Worm (Caenorhabditis elegans) whole organism, young adult: ENCODE measurements around the gene noca-1.

Experiments
- B0019.2 ChIP-seq: fragments of 200-800 bp; sonication (Bioruptor generic); conservative IDR thresholded peaks from 2 replicates; pipeline ENCODE4 v1.3.6; 2022; ENCODE audit warnings: missing genetic modification reagents, missing genetic modification characterization, missing compliant biosample characterization
- B0336.3 ChIP-seq: fragments of 200-800 bp; sonication (Bioruptor generic); IDR thresholded peaks from 2 replicates; pipeline ENCODE4 v1.3.6; 2022; ENCODE audit warnings: missing genetic modification characterization, missing compliant biosample characterization
- D2030.7 ChIP-seq: fragments of 200-800 bp; sonication (Bioruptor generic); IDR thresholded peaks from 2 replicates; pipeline ENCODE4 v1.3.6; 2022; ENCODE audit warnings: missing genetic modification reagents, missing genetic modification characterization, missing compliant biosample characterization
- F22D6.2 ChIP-seq: sonication (generic microtip); optimal IDR thresholded peaks from 2 replicates; lab custom pipeline; 2016; ENCODE audit warnings: mild to moderate bottlenecking, missing genetic modification characterization, missing compliant biosample characterization
- F37B4.10 ChIP-seq: fragments of 200-800 bp; sonication (Bioruptor generic); IDR thresholded peaks from 2 replicates; pipeline ENCODE4 v1.3.6; 2022; ENCODE audit warnings: missing genetic modification characterization, missing compliant biosample characterization
- F39B2.1 ChIP-seq: fragments of 200-800 bp; sonication (Bioruptor generic); IDR thresholded peaks from 2 replicates; pipeline ENCODE4 v1.3.6; 2022; ENCODE audit warnings: missing genetic modification reagents, missing genetic modification characterization, missing compliant biosample characterization
- F49E8.2 ChIP-seq: sonication (generic microtip); optimal IDR thresholded peaks from 3 replicates; lab custom pipeline; 2017; ENCODE audit warnings: missing genetic modification characterization, mild to moderate bottlenecking, missing compliant biosample characterization, antibody characterized with exemption, moderate library complexity; ENCODE audit not compliant: insufficient read depth
- F57A8.1 ChIP-seq: fragments of 200-800 bp; sonication (Bioruptor generic); optimal IDR thresholded peaks from 2 replicates; lab custom pipeline; 2018; ENCODE audit warnings: mild to moderate bottlenecking, missing genetic modification characterization, moderate library complexity, missing compliant biosample characterization
- F57C9.4 ChIP-seq: sonication (generic microtip); optimal IDR thresholded peaks from 2 replicates; lab custom pipeline; 2017; ENCODE audit warnings: mild to moderate bottlenecking, missing genetic modification characterization, missing compliant biosample characterization
- T07F8.4 ChIP-seq: sonication (generic microtip); optimal IDR thresholded peaks from 2 replicates; lab custom pipeline; 2016; ENCODE audit warnings: mild to moderate bottlenecking, missing genetic modification characterization, moderate library complexity, missing compliant biosample characterization
- Y53G8AR.9 ChIP-seq: fragments of 200-800 bp; sonication (Bioruptor generic); conservative IDR thresholded peaks from 2 replicates; pipeline ENCODE4 v1.3.6; 2022; ENCODE audit warnings: missing genetic modification reagents, missing genetic modification characterization, missing compliant biosample characterization
- atf-7 ChIP-seq: sonication (generic microtip); optimal IDR thresholded peaks from 2 replicates; lab custom pipeline; 2017; ENCODE audit warnings: mild to moderate bottlenecking, missing genetic modification characterization, missing compliant biosample characterization
- athp-1 ChIP-seq: sonication (generic microtip); optimal IDR thresholded peaks from 2 replicates; lab custom pipeline; 2017; ENCODE audit warnings: mild to moderate bottlenecking, missing genetic modification characterization, missing compliant biosample characterization
- attf-5 ChIP-seq: fragments of 200-800 bp; sonication (Bioruptor generic); optimal IDR thresholded peaks from 2 replicates; lab custom pipeline; 2018; ENCODE audit warnings: mild to moderate bottlenecking, missing genetic modification characterization, missing compliant biosample characterization
- attf-6 ChIP-seq: fragments of 200-800 bp; sonication (Bioruptor generic); IDR thresholded peaks from 2 replicates; pipeline ENCODE4 v1.3.6; 2022; ENCODE audit warnings: missing genetic modification reagents, missing genetic modification characterization, missing compliant biosample characterization
- bed-1 ChIP-seq: fragments of 200-800 bp; sonication (Bioruptor generic); IDR thresholded peaks from 2 replicates; pipeline ENCODE4 v1.3.6; 2022; ENCODE audit warnings: missing genetic modification reagents, missing genetic modification characterization, missing compliant biosample characterization
- bed-2 ChIP-seq: fragments of 200-800 bp; sonication (Bioruptor generic); IDR thresholded peaks from 2 replicates; pipeline ENCODE4 v1.3.6; 2022; ENCODE audit warnings: missing genetic modification reagents, missing genetic modification characterization, missing compliant biosample characterization
- ccch-3 ChIP-seq: fragments of 200-800 bp; sonication (Bioruptor generic); optimal IDR thresholded peaks from 2 replicates; lab custom pipeline; 2018; ENCODE audit warnings: mild to moderate bottlenecking, missing genetic modification characterization, missing compliant biosample characterization
- cebp-2 ChIP-seq: fragments of 200-800 bp; sonication (Bioruptor generic); IDR thresholded peaks from 2 replicates; pipeline ENCODE4 v1.3.6; 2022; ENCODE audit warnings: missing genetic modification characterization, missing compliant biosample characterization
- ceh-40 ChIP-seq: fragments of 200-800 bp; sonication (Bioruptor generic); IDR thresholded peaks from 2 replicates; pipeline ENCODE4 v1.3.6; 2022; ENCODE audit warnings: missing genetic modification characterization, missing compliant biosample characterization
- ceh-58 ChIP-seq: fragments of 200-800 bp; sonication (Bioruptor generic); IDR thresholded peaks from 2 replicates; pipeline ENCODE4 v1.3.6; 2022; ENCODE audit warnings: missing genetic modification characterization, missing compliant biosample characterization
- ceh-91 ChIP-seq: fragments of 200-800 bp; sonication (Bioruptor generic); IDR thresholded peaks from 2 replicates; pipeline ENCODE4 v1.3.6; 2022; ENCODE audit warnings: missing genetic modification reagents, missing genetic modification characterization, missing compliant biosample characterization
- die-1 ChIP-seq: sonication (generic microtip); optimal IDR thresholded peaks from 2 replicates; lab custom pipeline; 2016; ENCODE audit warnings: missing genotype, mild to moderate bottlenecking, missing genetic modification characterization, missing compliant biosample characterization
- dpff-1 ChIP-seq: sonication (generic microtip); optimal IDR thresholded peaks from 2 replicates; lab custom pipeline; 2017; ENCODE audit warnings: mild to moderate bottlenecking, missing genetic modification characterization, missing compliant biosample characterization
- dpl-1 ChIP-seq: fragments of 150-350 bp; optimal IDR thresholded peaks from 2 replicates; lab custom pipeline; 2014; ENCODE audit warnings: missing biosample characterization, missing genetic modification reagents, missing genetic modification characterization
- efl-1 ChIP-seq: fragments of 150-350 bp; optimal IDR thresholded peaks from 2 replicates; lab custom pipeline; 2014; ENCODE audit warnings: missing biosample characterization, missing genetic modification reagents, missing genetic modification characterization
- hlh-12 ChIP-seq: sonication (generic microtip); optimal IDR thresholded peaks from 2 replicates; lab custom pipeline; 2016; ENCODE audit warnings: missing genetic modification characterization, missing compliant biosample characterization
- hmg-1.2 ChIP-seq: fragments of 200-800 bp; sonication (Bioruptor generic); IDR thresholded peaks from 2 replicates; pipeline ENCODE4 v1.3.6; 2022; ENCODE audit warnings: missing genetic modification reagents, missing genetic modification characterization, missing compliant biosample characterization
- hrde-1 ChIP-seq: sonication (generic microtip); optimal IDR thresholded peaks from 2 replicates; lab custom pipeline; 2016; ENCODE audit warnings: missing genetic modification characterization, mild to moderate bottlenecking, missing compliant biosample characterization, moderate library complexity, missing genotype, missing genetic modification reagents, borderline replicate concordance
- let-526 ChIP-seq: fragments of 200-800 bp; sonication (Bioruptor generic); IDR thresholded peaks from 2 replicates; pipeline ENCODE4 v1.3.6; 2022; ENCODE audit warnings: missing genetic modification reagents, missing genetic modification characterization, missing compliant biosample characterization
- lsl-1 ChIP-seq: fragments of 200-800 bp; sonication (Bioruptor generic); optimal IDR thresholded peaks from 2 replicates; lab custom pipeline; 2018; ENCODE audit warnings: mild to moderate bottlenecking, missing genetic modification characterization, moderate library complexity, missing compliant biosample characterization
- madf-10 ChIP-seq: sonication (generic microtip); optimal IDR thresholded peaks from 2 replicates; lab custom pipeline; 2016; ENCODE audit warnings: mild to moderate bottlenecking, missing genetic modification characterization, missing compliant biosample characterization
- madf-8 ChIP-seq: fragments of 200-800 bp; sonication (Bioruptor generic); conservative IDR thresholded peaks from 2 replicates; pipeline ENCODE4 v1.3.6; 2022; ENCODE audit warnings: missing genetic modification reagents, missing genetic modification characterization, missing compliant biosample characterization
- mcd-1 ChIP-seq: fragments of 200-800 bp; sonication (Bioruptor generic); IDR thresholded peaks from 2 replicates; pipeline ENCODE4 v1.3.6; 2022; ENCODE audit warnings: missing genetic modification reagents, missing genetic modification characterization, missing compliant biosample characterization
- nhr-80 ChIP-seq: sonication (generic microtip); optimal IDR thresholded peaks from 2 replicates; lab custom pipeline; 2016; ENCODE audit warnings: missing genetic modification characterization, missing compliant biosample characterization
- rpc-1 ChIP-seq, 2 experiments: fragments of 150-350 bp in 1 of 2; sonication (generic microtip) in 1 of 2; optimal IDR thresholded peaks; 2 replicates each; lab custom pipeline; 2014 to 2018; ENCODE audit warnings: missing biosample characterization in 1 of 2, missing genetic modification characterization in 1 of 2, missing genetic modification reagents in 1 of 2, missing genotype in 1 of 2
- snpc-1.1 ChIP-seq: sonication (generic microtip); optimal IDR thresholded peaks from 2 replicates; lab custom pipeline; 2017; ENCODE audit warnings: missing genetic modification characterization, mild to moderate bottlenecking, missing compliant biosample characterization, antibody characterized with exemption, moderate library complexity, missing genotype, missing genetic modification reagents; ENCODE audit not compliant: insufficient read depth
- snpc-1.3 ChIP-seq: sonication (generic microtip); optimal IDR thresholded peaks from 2 replicates; lab custom pipeline; 2017; ENCODE audit warnings: missing genetic modification characterization, mild to moderate bottlenecking, missing compliant biosample characterization, antibody characterized with exemption, moderate library complexity, missing genotype, missing genetic modification reagents; ENCODE audit not compliant: insufficient read depth
- snpc-3.4 ChIP-seq: sonication (generic microtip); optimal IDR thresholded peaks from 2 replicates; lab custom pipeline; 2017; ENCODE audit warnings: missing genetic modification characterization, mild to moderate bottlenecking, missing compliant biosample characterization, antibody characterized with exemption, moderate library complexity, missing genotype, missing genetic modification reagents
- snpc-4 ChIP-seq, 5 experiments: fragments of 150-350 bp in 1 of 5; sonication (generic microtip) in 4 of 5; optimal IDR thresholded peaks; 2 replicates each; lab custom pipeline; 2014 to 2018; ENCODE audit warnings: missing genetic modification characterization in 5 of 5, missing biosample characterization in 3 of 5, antibody characterized with exemption in 2 of 5, mild to moderate bottlenecking in 2 of 5, missing compliant biosample characterization in 2 of 5, missing genotype in 2 of 5, moderate library complexity in 2 of 5, missing genetic modification reagents in 1 of 5
- somi-1 ChIP-seq: fragments of 200-800 bp; sonication (Bioruptor generic); optimal IDR thresholded peaks from 2 replicates; lab custom pipeline; 2018; ENCODE audit warnings: mild to moderate bottlenecking, missing genetic modification characterization, missing compliant biosample characterization
- sptf-2 ChIP-seq: fragments of 200-800 bp; sonication (Bioruptor generic); optimal IDR thresholded peaks from 2 replicates; lab custom pipeline; 2018; ENCODE audit warnings: mild to moderate bottlenecking, missing genetic modification characterization, missing compliant biosample characterization
- tbx-9 ChIP-seq: sonication (generic microtip); optimal IDR thresholded peaks from 2 replicates; lab custom pipeline; 2016; ENCODE audit warnings: borderline replicate concordance, missing genetic modification characterization, inconsistent platforms, missing compliant biosample characterization
- unc-130 ChIP-seq: sonication (generic microtip); optimal IDR thresholded peaks from 2 replicates; lab custom pipeline; 2016; ENCODE audit warnings: missing genetic modification reagents, missing genetic modification characterization, missing compliant biosample characterization
- xnd-1 ChIP-seq: sonication (generic microtip); optimal IDR thresholded peaks from 2 replicates; lab custom pipeline; 2016; ENCODE audit warnings: missing genotype, missing genetic modification reagents, missing genetic modification characterization, missing compliant biosample characterization
- zim-3 ChIP-seq: sonication (generic microtip); optimal IDR thresholded peaks from 2 replicates; lab custom pipeline; 2017; ENCODE audit warnings: mild to moderate bottlenecking, missing genetic modification characterization, moderate library complexity, missing compliant biosample characterization
- ztf-28 ChIP-seq: fragments of 200-800 bp; sonication (Bioruptor generic); IDR thresholded peaks from 2 replicates; pipeline ENCODE4 v1.3.6; 2022; ENCODE audit warnings: missing genetic modification reagents, missing genetic modification characterization, missing compliant biosample characterization
- ztf-3 ChIP-seq: fragments of 200-800 bp; sonication (Bioruptor generic); optimal IDR thresholded peaks from 2 replicates; lab custom pipeline; 2018; ENCODE audit warnings: mild to moderate bottlenecking, missing genetic modification characterization, missing compliant biosample characterization

Gene noca-1

DNA sequence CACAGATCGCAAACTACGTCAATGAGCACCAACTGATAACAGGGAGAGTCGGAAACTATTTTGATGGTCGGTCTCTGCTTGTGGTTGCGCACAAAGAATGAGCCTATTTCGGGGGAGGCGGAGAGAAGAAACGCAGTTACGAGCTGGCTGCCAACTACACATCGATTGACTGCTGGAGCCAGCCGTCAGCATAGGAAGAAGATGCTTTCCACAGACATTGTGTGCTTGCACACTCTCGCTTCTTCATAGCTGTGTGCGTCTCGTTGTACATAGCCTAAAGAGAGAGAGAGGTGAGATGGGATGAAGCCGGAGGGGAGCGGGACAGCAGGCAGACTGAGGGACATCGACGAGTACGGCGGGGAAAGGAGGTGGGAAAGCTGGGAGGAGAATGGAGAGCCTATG is 22.3 kb upstream of the noca-1 start (continued):
- TF ChIP-seq ccch-3 (GFP tag; lab: Kevin White, UChicago) (no peak), attf-6 (GFP tag; lab: Robert Waterston, UW) (no peak), hrde-1 (tag; lab: Kevin White, UChicago) (no peak), ceh-58 (GFP tag; lab: Robert Waterston, UW) (no peak), zim-3 (no peak), snpc-1.3 (tag; lab: Kevin White, UChicago) (no peak), tbx-9 (tag; lab: Kevin White, UChicago) (no peak), B0019.2 (GFP tag; lab: Robert Waterston, UW) (no peak), hlh-12 (tag; lab: Kevin White, UChicago) (no peak), F57A8.1 (GFP tag; lab: Kevin White, UChicago) (no peak), atf-7 (tag; lab: Kevin White, UChicago) (peak; percentile 67), T07F8.4 (tag; lab: Kevin White, UChicago) (no peak), ztf-3 (GFP tag; lab: Kevin White, UChicago) (no peak), cebp-2 (GFP tag; lab: Robert Waterston, UW) (no peak), F22D6.2 (peak; percentile 19), F37B4.10 (no peak), madf-10 (tag; lab: Kevin White, UChicago) (peak; percentile 27), ceh-40 (GFP tag; lab: Robert Waterston, UW) (no peak), let-526 (no peak), attf-5 (GFP tag; lab: Kevin White, UChicago) (peak; percentile 61), B0336.3 (peak; percentile 80), nhr-80 (tag; lab: Kevin White, UChicago) (peak; percentile 99), dpl-1 (GFP tag; lab: Kevin White, UChicago) (no peak), ztf-28 (no peak), Y53G8AR.9 (GFP tag; lab: Robert Waterston, UW) (no peak), sptf-2 (no peak), athp-1 (tag; lab: Kevin White, UChicago) (no peak), bed-2 (no peak), rpc-1 (optimal IDR thresholded peaks at IDR 0.05; lab: Kevin White, UChicago) (no peak), rpc-1 (tag; optimal IDR thresholded peaks at IDR 0.05; lab: Kevin White, UChicago) (no peak), F57C9.4 (tag; lab: Kevin White, UChicago) (no peak), D2030.7 (no peak), bed-1 (GFP tag; lab: Robert Waterston, UW) (no peak), unc-130 (GFP tag; lab: Kevin White, UChicago) (no peak), dpff-1 (tag; lab: Kevin White, UChicago) (no peak), snpc-1.1 (tag; lab: Kevin White, UChicago) (no peak), somi-1 (GFP tag; lab: Kevin White, UChicago) (peak; percentile 45), hmg-1.2 (GFP tag; lab: Robert Waterston, UW) (peak; percentile 49; the same call in 1 of the 2 replicates), F39B2.1 (GFP tag; lab: Robert Waterston, UW) (no peak), mcd-1 (peak; percentile 55; the same call in 1 of the 2 replicates), efl-1 (GFP tag; lab: Kevin White, UChicago) (no peak)

DNA sequence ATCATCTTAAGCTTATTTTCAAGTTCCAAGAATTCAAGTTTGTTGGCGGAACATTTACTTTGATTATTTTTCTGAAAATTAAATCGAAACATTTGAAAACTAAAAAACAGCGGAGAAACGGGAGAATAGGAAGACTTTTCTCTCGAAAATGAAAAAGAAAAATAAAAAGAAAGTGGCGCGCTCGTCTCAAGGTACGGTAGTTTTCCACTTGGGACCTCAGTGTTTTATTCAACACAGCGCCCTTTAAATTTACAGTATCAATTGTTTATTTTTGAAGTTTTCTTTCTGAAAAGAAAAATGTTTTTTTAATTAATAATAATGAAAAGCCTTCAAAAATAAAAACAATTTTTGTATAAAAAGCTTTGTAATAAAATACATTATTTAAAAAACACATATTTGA is 21.2 kb upstream of the noca-1 start:
- TF ChIP-seq zim-3 (no peak), lsl-1 (GFP tag; lab: Kevin White, UChicago) (peak; percentile 97), dpl-1 (GFP tag; lab: Kevin White, UChicago) (peak; percentile 50), unc-130 (GFP tag; lab: Kevin White, UChicago) (peak; percentile 61), snpc-3.4 (tag; lab: Kevin White, UChicago) (peak; percentile 67), F49E8.2 (tag; lab: Kevin White, UChicago) (peak; percentile 80), efl-1 (GFP tag; lab: Kevin White, UChicago) (peak; percentile 93), madf-8 (GFP tag; lab: Robert Waterston, UW) (peak; percentile 84), ceh-91 (GFP tag; lab: Robert Waterston, UW) (peak; percentile 76), die-1 (tag; lab: Kevin White, UChicago) (no peak), snpc-4 (GFP tag; optimal IDR thresholded peaks at IDR 0.05; lab: Kevin White, UChicago) (peak; percentile 9), snpc-4 (tag; optimal IDR thresholded peaks at IDR 0.05; lab: Kevin White, UChicago) (no peak), xnd-1 (tag; lab: Kevin White, UChicago) (peak; percentile 85), F57C9.4 (tag; lab: Kevin White, UChicago) (no peak)
